Worm (Caenorhabditis elegans) whole organism, L4 larva: ENCODE results near the gene cyp-13A2.

ENCODE experiments used
- F44E2.7 ChIP-seq: fragments of 200-800 bp; sonication (Bioruptor generic); IDR thresholded peaks from 2 replicates; pipeline ENCODE4 v2.1.2; 2022; ENCODE audit warnings: missing genetic modification characterization, missing compliant biosample characterization
- ZK546.5 ChIP-seq, 2 experiments: sonication (generic microtip); optimal IDR thresholded peaks; 2 replicates each; lab custom pipeline; 2017; ENCODE audit warnings: missing biosample characterization in 2 of 2, missing genetic modification characterization in 2 of 2
- aha-1 ChIP-seq: fragments of 150-350 bp; peaks from one replicate; lab custom pipeline; 2014; ENCODE audit warnings: missing biosample characterization, missing genetic modification characterization
- ceh-32 ChIP-seq: sonication (generic microtip); optimal IDR thresholded peaks from 2 replicates; lab custom pipeline; 2016; ENCODE audit warnings: mild to moderate bottlenecking, missing genetic modification characterization, missing compliant biosample characterization; ENCODE audit not compliant: poor library complexity
- ceh-44 ChIP-seq: fragments of 200-800 bp; sonication (Bioruptor generic); IDR thresholded peaks from 2 replicates; pipeline ENCODE4 v1.3.6; 2022; ENCODE audit warnings: missing genetic modification reagents, missing genetic modification characterization, missing compliant biosample characterization
- ceh-62 ChIP-seq: sonication (generic microtip); optimal IDR thresholded peaks from 2 replicates; lab custom pipeline; 2017; ENCODE audit warnings: missing biosample characterization, missing genetic modification characterization
- ceh-82 ChIP-seq: sonication (generic microtip); optimal IDR thresholded peaks from 2 replicates; lab custom pipeline; 2017; ENCODE audit warnings: missing biosample characterization, missing genetic modification characterization
- ctbp-1 ChIP-seq: fragments of 200-800 bp; sonication (Bioruptor generic); IDR thresholded peaks from 2 replicates; pipeline ENCODE4 v1.3.6; 2022; ENCODE audit warnings: missing genetic modification reagents, missing genetic modification characterization, missing compliant biosample characterization
- daf-8 ChIP-seq: fragments of 200-800 bp; sonication (Bioruptor generic); IDR thresholded peaks from 2 replicates; pipeline ENCODE4 v1.3.6; 2022; ENCODE audit warnings: missing genetic modification characterization, missing compliant biosample characterization
- duxl-1 ChIP-seq: sonication (generic microtip); optimal IDR thresholded peaks from 2 replicates; lab custom pipeline; 2016; ENCODE audit warnings: mild to moderate bottlenecking, missing genetic modification characterization, moderate library complexity, missing compliant biosample characterization; ENCODE audit not compliant: poor library complexity
- dve-1 ChIP-seq: sonication (generic microtip); optimal IDR thresholded peaks from 2 replicates; lab custom pipeline; 2017; ENCODE audit warnings: antibody characterized with exemption, mild to moderate bottlenecking, missing genetic modification characterization, missing compliant biosample characterization; ENCODE audit not compliant: insufficient read depth
- hlh-11 ChIP-seq: fragments of 200-800 bp; sonication (Bioruptor generic); optimal IDR thresholded peaks from 2 replicates; lab custom pipeline; 2018; ENCODE audit warnings: mild to moderate bottlenecking, missing genetic modification characterization, missing compliant biosample characterization
- hlh-30 ChIP-seq: sonication (generic microtip); optimal IDR thresholded peaks from 2 replicates; lab custom pipeline; 2017; ENCODE audit warnings: antibody characterized with exemption, mild to moderate bottlenecking, missing genetic modification characterization, missing compliant biosample characterization; ENCODE audit not compliant: insufficient read depth
- hmg-1.1 ChIP-seq: fragments of 200-800 bp; sonication (Bioruptor generic); IDR thresholded peaks from 2 replicates; pipeline ENCODE4 v1.3.6; 2022; ENCODE audit warnings: missing genetic modification reagents, missing genetic modification characterization, missing compliant biosample characterization
- lin-13 ChIP-seq: fragments of 150-350 bp; optimal IDR thresholded peaks from 2 replicates; lab custom pipeline; 2014; ENCODE audit warnings: missing biosample characterization, missing genetic modification reagents, missing genetic modification characterization
- lin-15B ChIP-seq: fragments of 150-350 bp; sonication (generic microtip); optimal IDR thresholded peaks from 3 replicates; lab custom pipeline; 2014; ENCODE audit warnings: missing biosample characterization, missing genetic modification characterization
- lin-39 ChIP-seq: fragments of 150-350 bp; optimal IDR thresholded peaks from 2 replicates; lab custom pipeline; 2014; ENCODE audit warnings: missing biosample characterization, missing genetic modification reagents, missing genetic modification characterization
- lir-3 ChIP-seq: sonication (generic microtip); optimal IDR thresholded peaks from 2 replicates; lab custom pipeline; 2016; ENCODE audit warnings: mild to moderate bottlenecking, missing genetic modification characterization, missing compliant biosample characterization
- lsy-2 ChIP-seq, 2 experiments: fragments of 150-350 bp in 1 of 2; sonication (generic microtip) in 1 of 2; optimal IDR thresholded peaks; 2 replicates each; lab custom pipeline; 2014 to 2017; ENCODE audit warnings: missing biosample characterization in 2 of 2, missing genetic modification characterization in 2 of 2
- mxl-2 ChIP-seq: fragments of 200-800 bp; sonication (Bioruptor generic); conservative IDR thresholded peaks from 2 replicates; pipeline ENCODE4 v1.3.6; 2022; ENCODE audit warnings: missing genetic modification reagents, missing genetic modification characterization, missing compliant biosample characterization
- nhr-25 ChIP-seq: sonication (generic microtip); optimal IDR thresholded peaks from 2 replicates; lab custom pipeline; 2017; ENCODE audit warnings: missing genetic modification characterization, mild to moderate bottlenecking, missing compliant biosample characterization, antibody characterized with exemption, moderate library complexity, borderline replicate concordance; ENCODE audit not compliant: insufficient read depth
- nhr-42 ChIP-seq: fragments of 200-800 bp; sonication (Bioruptor generic); IDR thresholded peaks from 2 replicates; pipeline ENCODE4 v1.3.6; 2022; ENCODE audit warnings: missing genetic modification characterization, missing compliant biosample characterization
- nhr-48 ChIP-seq: sonication (generic microtip); optimal IDR thresholded peaks from 2 replicates; lab custom pipeline; 2016; ENCODE audit warnings: mild to moderate bottlenecking, missing genetic modification characterization, missing compliant biosample characterization
- nhr-76 ChIP-seq: fragments of 150-350 bp; optimal IDR thresholded peaks from 2 replicates; lab custom pipeline; 2014; ENCODE audit warnings: missing biosample characterization, missing genetic modification characterization
- nhr-77 ChIP-seq: fragments of 150-350 bp; optimal IDR thresholded peaks from 2 replicates; lab custom pipeline; 2014; ENCODE audit warnings: missing biosample characterization, missing genetic modification characterization
- php-3 ChIP-seq: fragments of 200-800 bp; sonication (Bioruptor generic); IDR thresholded peaks from 2 replicates; pipeline ENCODE4 v1.3.6; 2022; ENCODE audit warnings: missing genetic modification reagents, missing genetic modification characterization, missing compliant biosample characterization
- skn-1 ChIP-seq: fragments of 150-350 bp; optimal IDR thresholded peaks from 2 replicates; lab custom pipeline; 2014; ENCODE audit warnings: missing biosample characterization, missing genetic modification characterization
- tag-97 ChIP-seq: fragments of 200-800 bp; sonication (Bioruptor generic); IDR thresholded peaks from 2 replicates; pipeline ENCODE4 v1.3.6; 2022; ENCODE audit warnings: missing genetic modification characterization, missing compliant biosample characterization
- unc-130 ChIP-seq: sonication (generic microtip); optimal IDR thresholded peaks from 2 replicates; lab custom pipeline; 2016; ENCODE audit warnings: missing genetic modification reagents, missing genetic modification characterization, missing compliant biosample characterization
- unc-62 ChIP-seq, 3 experiments: fragments of 150-350 bp in 1 of 3; sonication (generic microtip); optimal IDR thresholded peaks in 2 of 3; peaks in 1 of 3; 1 replicate in 1 of 3; 2 replicates in 2 of 3; lab custom pipeline; 2014 to 2017; ENCODE audit warnings: missing biosample characterization in 3 of 3, missing genetic modification characterization in 3 of 3, missing genetic modification reagents in 3 of 3, missing genotype in 1 of 3
- zfp-2 ChIP-seq: sonication (generic microtip); optimal IDR thresholded peaks from 2 replicates; lab custom pipeline; 2016; ENCODE audit warnings: mild to moderate bottlenecking, missing genetic modification characterization, missing compliant biosample characterization
- zip-11 ChIP-seq: fragments of 200-800 bp; sonication (Bioruptor generic); IDR thresholded peaks from 2 replicates; pipeline ENCODE4 v1.3.6; 2022; ENCODE audit warnings: missing genetic modification characterization, missing compliant biosample characterization

The cyp-13A2 gene

DNA sequence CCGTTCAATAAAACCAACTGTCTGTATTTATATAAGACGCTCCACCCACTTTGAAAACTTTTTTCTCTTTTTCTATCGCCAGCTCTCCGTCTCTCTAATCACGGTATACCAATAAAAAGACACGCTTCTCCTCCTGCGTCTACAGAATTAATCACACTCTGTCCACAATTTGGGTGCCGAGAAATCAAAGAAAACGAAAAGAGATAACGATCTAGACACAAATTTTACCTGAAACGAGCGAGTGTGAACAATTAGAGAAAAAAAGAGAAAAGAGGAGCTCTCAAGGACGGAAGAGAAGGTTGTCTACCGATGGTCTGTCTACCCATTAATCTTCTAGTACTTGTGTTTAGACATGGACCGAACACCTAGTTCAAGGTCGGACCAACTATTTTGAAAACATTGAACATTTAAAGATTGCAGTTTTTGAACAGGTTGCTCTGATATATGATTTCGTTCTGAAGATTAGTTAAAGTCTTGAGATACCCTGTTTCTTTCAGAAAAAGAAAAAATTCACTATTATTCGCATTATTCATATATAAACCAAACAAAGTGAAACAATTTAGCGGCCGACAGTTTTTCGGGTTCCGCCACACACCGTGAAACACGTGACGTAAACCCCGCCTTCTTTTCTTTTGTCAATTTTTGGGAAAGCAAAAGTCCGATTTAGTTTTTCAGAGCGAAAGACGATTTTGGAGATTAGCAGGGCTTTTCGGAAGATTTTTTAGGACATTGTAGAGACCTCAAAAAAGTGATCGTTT is at the start of gene cyp-13A2 (continued):
- TF ChIP-seq hmg-1.1 (GFP tag; lab: Robert Waterston, UW) (no peak), ceh-62 (tag; lab: Kevin White, UChicago) (no peak), daf-8 (GFP tag; lab: Robert Waterston, UW) (no peak), mxl-2 (GFP tag; lab: Robert Waterston, UW) (no peak), ceh-32 (no peak), nhr-42 (GFP tag; lab: Robert Waterston, UW) (no peak), nhr-25 (tag; lab: Kevin White, UChicago) (peak; percentile 33), ceh-82 (no peak), skn-1 (tag; lab: Kevin White, UChicago) (no peak), nhr-48 (tag; lab: Kevin White, UChicago) (peak; percentile 29), duxl-1 (tag; lab: Kevin White, UChicago) (no peak), hlh-11 (peak; percentile 85), F44E2.7 (no peak), tag-97 (GFP tag; lab: Robert Waterston, UW) (no peak), lin-13 (GFP tag; lab: Kevin White, UChicago) (peak; percentile 5), zfp-2 (no peak), lir-3 (tag; lab: Kevin White, UChicago) (no peak), aha-1 (tag; lab: Kevin White, UChicago) (no peak), lsy-2 (tag; optimal IDR thresholded peaks at IDR 0.05; lab: Kevin White, UChicago) (peak; percentile 22 to 50), ctbp-1 (GFP tag; lab: Robert Waterston, UW) (no peak), unc-130 (GFP tag; lab: Kevin White, UChicago) (no peak), dve-1 (tag; lab: Kevin White, UChicago) (peak; percentile 77), nhr-76 (tag; lab: Kevin White, UChicago) (no peak)
- TF ChIP-seq, all 104 proteins: peak for 24

DNA sequence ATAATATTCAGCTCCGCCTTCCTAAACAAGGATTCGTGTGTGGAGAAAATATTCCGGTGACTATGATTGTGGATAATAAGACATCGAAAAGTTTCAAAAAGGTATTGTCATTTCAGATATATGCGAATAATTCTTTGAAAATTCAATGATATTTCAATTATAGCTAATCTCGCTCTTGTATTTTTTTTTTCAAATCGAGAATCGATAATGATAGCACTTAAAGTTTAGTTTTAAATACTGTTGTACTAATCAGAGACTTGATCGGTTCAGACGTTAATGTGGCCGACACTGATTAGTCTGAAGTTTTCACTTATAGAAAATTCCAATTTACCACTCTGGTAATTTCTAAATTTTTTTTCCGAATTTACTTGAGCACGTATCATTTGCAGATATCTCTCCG is 48.5 kb upstream of the cyp-13A2 start:
- TF ChIP-seq unc-62 (GFP tag; optimal IDR thresholded peaks at IDR 0.05 in 1 of 2; lab: Kevin White, UChicago) (peak in 1 of 2 experiments; percentile 93), unc-62 (tag; optimal IDR thresholded peaks at IDR 0.05; lab: Kevin White, UChicago) (no peak), php-3 (no peak)

DNA sequence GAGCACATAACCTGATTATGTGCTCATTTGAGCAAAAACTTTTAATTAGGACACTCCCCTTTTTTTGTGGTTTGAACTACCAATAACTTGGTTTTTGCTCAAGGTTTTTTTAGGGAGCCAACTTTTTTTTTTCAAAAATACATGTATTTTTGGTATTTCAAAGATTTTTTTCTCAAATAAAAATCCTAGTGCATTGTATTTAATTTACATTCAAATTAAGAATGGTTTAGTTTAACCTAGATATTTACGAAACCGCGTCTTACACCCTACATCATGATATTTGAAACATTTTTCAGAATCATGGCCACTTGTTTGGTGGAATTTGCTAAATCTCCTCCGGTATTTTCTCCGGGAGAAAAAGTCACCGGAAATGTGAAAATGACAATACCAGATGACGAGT is 47.5 kb upstream of the cyp-13A2 start, which contains the start of gene arrd-5:
Gene arrd-5 (plus strand): TSS at position 301 of the 400 bp plus-strand sequence.
- TF ChIP-seq unc-62 (GFP tag; optimal IDR thresholded peaks at IDR 0.05 in 1 of 2; lab: Kevin White, UChicago) (peak in 1 of 2 experiments; percentile 18), unc-62 (tag; optimal IDR thresholded peaks at IDR 0.05; lab: Kevin White, UChicago) (no peak), zip-11 (GFP tag; lab: Robert Waterston, UW) (no peak), ZK546.5 (tag; optimal IDR thresholded peaks at IDR 0.05; lab: Kevin White, UChicago) (no peak), ctbp-1 (GFP tag; lab: Robert Waterston, UW) (no peak), ceh-44 (GFP tag; lab: Robert Waterston, UW) (no peak), hlh-30 (tag; lab: Kevin White, UChicago) (no peak), lin-39 (tag; lab: Kevin White, UChicago) (no peak), nhr-77 (tag; lab: Kevin White, UChicago) (no peak)

DNA sequence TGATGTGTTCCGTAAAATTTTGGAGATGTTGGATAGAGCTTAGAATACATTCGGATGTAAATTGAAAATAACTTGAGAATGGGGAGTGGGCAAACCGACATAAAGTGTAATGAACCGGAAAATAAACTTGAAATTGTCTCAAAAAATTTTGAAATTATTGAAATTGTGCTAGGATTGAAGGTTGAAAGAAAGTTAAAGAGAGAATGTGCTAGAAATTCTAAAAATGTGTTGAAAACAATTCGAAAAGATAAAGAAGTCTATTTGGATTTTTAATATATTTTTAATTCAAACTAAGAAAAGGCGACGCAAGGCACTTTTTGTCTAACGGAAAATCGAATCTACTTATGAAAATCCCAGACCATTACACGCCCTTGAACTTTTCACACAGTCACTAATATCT is 46.4 kb upstream of the cyp-13A2 start, which contains the start of gene ZK938.3:
Gene ZK938.3 (minus strand): TSS at position 101 of the 400 bp plus-strand sequence.
- TF ChIP-seq lin-15B (tag; lab: Kevin White, UChicago) (no peak), unc-62 (GFP tag; optimal IDR thresholded peaks at IDR 0.05 in 1 of 2; lab: Kevin White, UChicago) (peak in 1 of 2 experiments; percentile 26), unc-62 (tag; optimal IDR thresholded peaks at IDR 0.05; lab: Kevin White, UChicago) (no peak)
